Worm (Caenorhabditis elegans) whole organism, L4/young adult: Measurements from ENCODE around the gene F35A5.8.

Experiments
- W03F9.2 ChIP-seq: fragments of 150-350 bp; optimal IDR thresholded peaks from 2 replicates; lab custom pipeline; 2014; ENCODE audit warnings: missing biosample characterization, missing genetic modification characterization
- dao-5 ChIP-seq: sonication (generic microtip); optimal IDR thresholded peaks from 2 replicates; lab custom pipeline; 2016; ENCODE audit warnings: missing genotype, missing genetic modification characterization, moderate library complexity, missing compliant biosample characterization
- him-1 ChIP-seq: sonication (generic microtip); optimal IDR thresholded peaks from 2 replicates; lab custom pipeline; 2016; ENCODE audit warnings: missing genotype, missing genetic modification reagents, missing genetic modification characterization, missing compliant biosample characterization

ce11 chrX:3794161-3794560, 9.1 kb downstream of the F35A5.8 start:
- TF ChIP-seq W03F9.2 (tag; lab: Kevin White, UChicago) = no peak
- TF ChIP-seq dao-5 (tag; lab: Kevin White, UChicago) = no peak
- no peak for TF ChIP-seq him-1
